Worm (Caenorhabditis elegans) whole organism, mixed stage, embryonic: ENCODE measurements around the gene C05E4.15.

Experiments used
- M03D4.4 ChIP-seq: sonication (generic microtip); optimal IDR thresholded peaks from 2 replicates; lab custom pipeline; 2017; ENCODE audit warnings: mild to moderate bottlenecking, missing genetic modification characterization, missing compliant biosample characterization
- bed-3 ChIP-seq: fragments of 200-800 bp; sonication (Bioruptor generic); optimal IDR thresholded peaks from 3 replicates; lab custom pipeline; 2018; ENCODE audit warnings: mild to moderate bottlenecking, missing genetic modification characterization, moderate library complexity, missing compliant biosample characterization
- blmp-1 ChIP-seq: fragments of 150-350 bp; optimal IDR thresholded peaks from 2 replicates; lab custom pipeline; 2014; ENCODE audit warnings: missing biosample characterization, missing genetic modification characterization
- ceh-83 ChIP-seq: fragments of 200-800 bp; sonication (Bioruptor generic); optimal IDR thresholded peaks from 2 replicates; lab custom pipeline; 2018; ENCODE audit warnings: mild to moderate bottlenecking, missing genetic modification characterization, missing compliant biosample characterization
- ces-1 ChIP-seq: fragments of 150-350 bp; optimal IDR thresholded peaks from 2 replicates; lab custom pipeline; 2014; ENCODE audit warnings: missing biosample characterization, missing genetic modification reagents, missing genetic modification characterization
- cnd-1 ChIP-seq: fragments of 200-800 bp; sonication (Bioruptor generic); optimal IDR thresholded peaks from 2 replicates; lab custom pipeline; 2018; ENCODE audit warnings: mild to moderate bottlenecking, missing genetic modification characterization, missing compliant biosample characterization
- drap-1 ChIP-seq: fragments of 200-800 bp; sonication (Bioruptor generic); optimal IDR thresholded peaks from 3 replicates; lab custom pipeline; 2018; ENCODE audit warnings: mild to moderate bottlenecking, missing genetic modification characterization, missing compliant biosample characterization
- elt-1 ChIP-seq: sonication (generic microtip); optimal IDR thresholded peaks from 2 replicates; lab custom pipeline; 2017; ENCODE audit warnings: missing genetic modification characterization, mild to moderate bottlenecking, missing compliant biosample characterization, antibody characterized with exemption, moderate library complexity, borderline replicate concordance; ENCODE audit not compliant: insufficient read depth
- elt-3 ChIP-seq: fragments of 150-350 bp; optimal IDR thresholded peaks from 2 replicates; lab custom pipeline; 2014; ENCODE audit warnings: missing biosample characterization, missing genetic modification characterization
- ham-2 ChIP-seq: fragments of 200-800 bp; sonication (Bioruptor generic); optimal IDR thresholded peaks from 2 replicates; lab custom pipeline; 2018; ENCODE audit warnings: mild to moderate bottlenecking, missing genetic modification characterization, missing compliant biosample characterization
- lin-13 ChIP-seq: fragments of 150-350 bp; optimal IDR thresholded peaks from 2 replicates; lab custom pipeline; 2014; ENCODE audit warnings: missing biosample characterization, missing genetic modification characterization
- lin-32 ChIP-seq: fragments of 200-800 bp; sonication (Bioruptor generic); optimal IDR thresholded peaks from 2 replicates; lab custom pipeline; 2018; ENCODE audit warnings: mild to moderate bottlenecking, missing genetic modification characterization, missing compliant biosample characterization
- lsy-2 ChIP-seq: fragments of 150-350 bp; optimal IDR thresholded peaks from 2 replicates; lab custom pipeline; 2014; ENCODE audit warnings: missing biosample characterization, missing genetic modification characterization
- mab-5 ChIP-seq: fragments of 150-350 bp; optimal IDR thresholded peaks from 2 replicates; lab custom pipeline; 2014; ENCODE audit warnings: missing biosample characterization, missing genetic modification characterization
- nhr-12 ChIP-seq: fragments of 150-350 bp; optimal IDR thresholded peaks from 2 replicates; lab custom pipeline; 2014; ENCODE audit warnings: missing biosample characterization, missing genetic modification characterization
- nhr-2 ChIP-seq: fragments of 150-350 bp; optimal IDR thresholded peaks from 2 replicates; lab custom pipeline; 2014; ENCODE audit warnings: missing biosample characterization, missing genetic modification characterization
- nhr-237 ChIP-seq: fragments of 150-350 bp; optimal IDR thresholded peaks from 2 replicates; lab custom pipeline; 2014; ENCODE audit warnings: missing biosample characterization, missing genetic modification characterization
- nhr-28 ChIP-seq: fragments of 150-350 bp; optimal IDR thresholded peaks from 2 replicates; lab custom pipeline; 2014; ENCODE audit warnings: missing biosample characterization, missing genetic modification characterization
- nhr-76 ChIP-seq: sonication (generic microtip); optimal IDR thresholded peaks from 2 replicates; lab custom pipeline; 2017; ENCODE audit warnings: missing biosample characterization, missing genetic modification characterization
- pha-4 ChIP-seq: fragments of 150-350 bp; optimal IDR thresholded peaks from 2 replicates; lab custom pipeline; 2018; ENCODE audit warnings: missing biosample characterization, missing genetic modification reagents, missing genetic modification characterization
- sem-2 ChIP-seq: fragments of 200-800 bp; sonication (Bioruptor generic); optimal IDR thresholded peaks from 2 replicates; lab custom pipeline; 2018; ENCODE audit warnings: mild to moderate bottlenecking, missing genetic modification characterization, missing compliant biosample characterization
- snpc-4 ChIP-seq: fragments of 150-350 bp; optimal IDR thresholded peaks from 2 replicates; lab custom pipeline; 2014; ENCODE audit warnings: missing biosample characterization, missing genetic modification characterization
- sptf-1 ChIP-seq: sonication (generic microtip); optimal IDR thresholded peaks from 2 replicates; lab custom pipeline; 2017; ENCODE audit warnings: mild to moderate bottlenecking, missing genetic modification characterization, moderate library complexity, missing compliant biosample characterization
- tbx-8 ChIP-seq: fragments of 200-800 bp; sonication (Bioruptor generic); optimal IDR thresholded peaks from 2 replicates; lab custom pipeline; 2018; ENCODE audit warnings: mild to moderate bottlenecking, missing genetic modification characterization, moderate library complexity, missing compliant biosample characterization
- unc-39 ChIP-seq: fragments of 150-350 bp; optimal IDR thresholded peaks from 2 replicates; lab custom pipeline; 2014; ENCODE audit warnings: missing biosample characterization, missing genetic modification characterization
- unc-62 ChIP-seq: fragments of 150-350 bp; optimal IDR thresholded peaks from 2 replicates; lab custom pipeline; 2014; ENCODE audit warnings: missing biosample characterization, missing genetic modification reagents, missing genetic modification characterization
- zip-8 ChIP-seq: fragments of 150-350 bp; optimal IDR thresholded peaks from 2 replicates; lab custom pipeline; 2014; ENCODE audit warnings: missing biosample characterization, missing genetic modification characterization
- ztf-11 ChIP-seq: fragments of 150-350 bp; optimal IDR thresholded peaks from 2 replicates; lab custom pipeline; 2014; ENCODE audit warnings: missing biosample characterization, missing genetic modification characterization

C05E4.15 gene

DNA sequence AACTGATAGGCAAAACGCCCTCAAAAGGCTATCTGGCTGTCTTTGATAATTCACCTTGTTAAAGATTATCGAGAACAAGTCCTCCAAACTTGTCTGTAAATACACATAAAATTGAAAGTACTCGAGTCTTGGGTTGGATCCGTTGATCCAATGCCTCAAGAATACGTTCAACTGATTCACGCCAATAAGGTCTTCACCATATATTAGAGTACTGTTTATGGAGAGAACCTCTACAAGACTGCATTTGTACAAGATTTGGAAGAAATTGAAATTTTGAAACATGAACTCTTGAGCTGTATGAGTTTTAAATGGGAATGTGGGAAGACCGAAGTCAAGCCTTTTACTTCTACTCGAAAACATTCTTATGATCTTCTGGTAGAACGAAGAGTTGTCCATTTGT lies 38.2 kb downstream of the C05E4.15 start:
- TF ChIP-seq mab-5 (tag; lab: Kevin White, UChicago): no peak
- TF ChIP-seq nhr-12 (tag; lab: Kevin White, UChicago): no peak
- TF ChIP-seq ham-2 (GFP tag; lab: Kevin White, UChicago): no peak
- TF ChIP-seq nhr-237 (tag; lab: Kevin White, UChicago): no peak
- no peak for TF ChIP-seq unc-62
- no peak for TF ChIP-seq pha-4 (tag; lab: Kevin White, UChicago)
- TF ChIP-seq elt-3: no peak
- no peak for TF ChIP-seq snpc-4 (tag; lab: Kevin White, UChicago)
- no peak for TF ChIP-seq ceh-83
- TF ChIP-seq nhr-2 (tag; lab: Kevin White, UChicago): no peak
- TF ChIP-seq lsy-2 (tag; lab: Kevin White, UChicago): no peak
- TF ChIP-seq nhr-28 (tag; lab: Kevin White, UChicago): no peak
- TF ChIP-seq nhr-76: no peak
- TF ChIP-seq M03D4.4: no peak
- no peak for TF ChIP-seq sptf-1

ce11 chrV:719731-720130 lies 41.4 kb downstream of the C05E4.15 start, which contains the start of gene srbc-40:
TSS of gene srbc-40 (minus strand) at chrV:719831.
- TF ChIP-seq bed-3 (GFP tag; lab: Kevin White, UChicago) (no peak), lin-32 (GFP tag; lab: Kevin White, UChicago) (no peak), cnd-1 (tag; lab: Kevin White, UChicago) (no peak), pha-4 (tag; lab: Kevin White, UChicago) (no peak), tbx-8 (GFP tag; lab: Kevin White, UChicago) (no peak), elt-1 (no peak), ceh-83 (no peak)

ce11 chrV:712882-713281 lies 48.3 kb downstream of the C05E4.15 start, which contains the start of gene cyp-33C11:
TSS of gene cyp-33C11 (minus strand) at chrV:712982.
- TF ChIP-seq nhr-76: no peak
- no peak for TF ChIP-seq zip-8
- TF ChIP-seq nhr-237 (tag; lab: Kevin White, UChicago): no peak
- no peak for TF ChIP-seq ces-1 (GFP tag; lab: Kevin White, UChicago)
- TF ChIP-seq unc-62: no peak
- no peak for TF ChIP-seq cnd-1 (tag; lab: Kevin White, UChicago)
- no peak for TF ChIP-seq elt-3
- no peak for TF ChIP-seq nhr-2 (tag; lab: Kevin White, UChicago)
- no peak for TF ChIP-seq sem-2
- no peak for TF ChIP-seq ceh-83
- no peak for TF ChIP-seq drap-1 (GFP tag; lab: Kevin White, UChicago)
- TF ChIP-seq nhr-28 (tag; lab: Kevin White, UChicago): no peak
- TF ChIP-seq unc-39: no peak
- TF ChIP-seq nhr-12 (tag; lab: Kevin White, UChicago): no peak
- TF ChIP-seq ztf-11: no peak
- no peak for TF ChIP-seq tbx-8 (GFP tag; lab: Kevin White, UChicago)
- TF ChIP-seq ham-2 (GFP tag; lab: Kevin White, UChicago): no peak
- no peak for TF ChIP-seq blmp-1 (tag; lab: Kevin White, UChicago)
- TF ChIP-seq, all 35 proteins: peak for 0

DNA sequence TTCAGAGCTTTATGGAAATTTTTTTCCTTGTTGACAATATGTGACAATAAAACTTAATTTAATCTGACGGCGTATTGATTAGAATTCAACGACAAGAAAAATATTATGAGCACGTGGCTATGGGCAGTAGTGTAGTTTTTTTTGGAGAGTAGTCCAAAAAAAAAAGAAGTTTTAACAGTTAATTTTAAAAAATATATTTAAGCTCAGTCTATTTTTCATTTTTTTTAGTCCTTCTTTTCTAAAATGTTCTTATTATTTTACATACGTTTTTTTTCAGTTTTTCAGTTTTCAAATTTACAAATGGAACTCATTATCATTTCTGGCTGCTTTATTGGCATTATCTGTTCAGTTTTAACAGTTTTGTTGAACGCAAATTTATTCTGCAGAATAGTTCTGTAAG lies 52.3 kb downstream of the C05E4.15 start, which contains the start of gene srbc-39:
Gene srbc-39, plus strand, starts transcription at position 301 of the 400 bp plus-strand sequence.
- no peak for TF ChIP-seq drap-1 (GFP tag; lab: Kevin White, UChicago)
- no peak for TF ChIP-seq ham-2 (GFP tag; lab: Kevin White, UChicago)
- TF ChIP-seq lin-13: no peak
- no peak for TF ChIP-seq zip-8
